Worm (Caenorhabditis elegans) whole organism, mixed stage, embryonic: ENCODE results near the gene F56F11.2.

Source experiments
- bed-3 ChIP-seq: fragments of 200-800 bp; sonication (Bioruptor generic); optimal IDR thresholded peaks from 3 replicates; lab custom pipeline; 2018; ENCODE audit warnings: mild to moderate bottlenecking, missing genetic modification characterization, moderate library complexity, missing compliant biosample characterization
- ceh-43 ChIP-seq: fragments of 200-800 bp; sonication (Bioruptor generic); optimal IDR thresholded peaks from 2 replicates; lab custom pipeline; 2018; ENCODE audit warnings: mild to moderate bottlenecking, missing genetic modification characterization, moderate library complexity, missing compliant biosample characterization
- ceh-83 ChIP-seq: fragments of 200-800 bp; sonication (Bioruptor generic); optimal IDR thresholded peaks from 2 replicates; lab custom pipeline; 2018; ENCODE audit warnings: mild to moderate bottlenecking, missing genetic modification characterization, missing compliant biosample characterization
- cnd-1 ChIP-seq: fragments of 200-800 bp; sonication (Bioruptor generic); optimal IDR thresholded peaks from 2 replicates; lab custom pipeline; 2018; ENCODE audit warnings: mild to moderate bottlenecking, missing genetic modification characterization, missing compliant biosample characterization
- lin-13 ChIP-seq: fragments of 150-350 bp; optimal IDR thresholded peaks from 2 replicates; lab custom pipeline; 2014; ENCODE audit warnings: missing biosample characterization, missing genetic modification characterization
- lin-32 ChIP-seq: fragments of 200-800 bp; sonication (Bioruptor generic); optimal IDR thresholded peaks from 2 replicates; lab custom pipeline; 2018; ENCODE audit warnings: mild to moderate bottlenecking, missing genetic modification characterization, missing compliant biosample characterization
- lsy-2 ChIP-seq: fragments of 150-350 bp; optimal IDR thresholded peaks from 2 replicates; lab custom pipeline; 2014; ENCODE audit warnings: missing biosample characterization, missing genetic modification characterization
- mep-1 ChIP-seq: fragments of 150-350 bp; optimal IDR thresholded peaks from 2 replicates; lab custom pipeline; 2017; ENCODE audit warnings: missing biosample characterization, missing genetic modification reagents, missing genetic modification characterization, inconsistent platforms
- mls-2 ChIP-seq: sonication (generic microtip); optimal IDR thresholded peaks from 2 replicates; lab custom pipeline; 2016; ENCODE audit warnings: mild to moderate bottlenecking, missing genetic modification characterization, moderate library complexity, missing compliant biosample characterization
- nhr-237 ChIP-seq: fragments of 150-350 bp; optimal IDR thresholded peaks from 2 replicates; lab custom pipeline; 2014; ENCODE audit warnings: missing biosample characterization, missing genetic modification characterization
- nhr-28 ChIP-seq: fragments of 150-350 bp; optimal IDR thresholded peaks from 2 replicates; lab custom pipeline; 2014; ENCODE audit warnings: missing biosample characterization, missing genetic modification characterization
- pha-4 ChIP-seq: fragments of 150-350 bp; optimal IDR thresholded peaks from 2 replicates; lab custom pipeline; 2018; ENCODE audit warnings: missing biosample characterization, missing genetic modification reagents, missing genetic modification characterization
- unc-120 ChIP-seq: sonication (generic microtip); optimal IDR thresholded peaks from 2 replicates; lab custom pipeline; 2017; ENCODE audit warnings: missing genetic modification characterization, missing compliant biosample characterization; ENCODE audit not compliant: poor library complexity, severe bottlenecking
- unc-62 ChIP-seq: fragments of 150-350 bp; optimal IDR thresholded peaks from 2 replicates; lab custom pipeline; 2014; ENCODE audit warnings: missing biosample characterization, missing genetic modification reagents, missing genetic modification characterization

- no peak for TF ChIP-seq pha-4
- TF ChIP-seq unc-62 (GFP tag; lab: Kevin White, UChicago), result peak; percentile 56
- no peak for TF ChIP-seq nhr-28 (tag; lab: Kevin White, UChicago)
- TF ChIP-seq unc-120 (tag; lab: Kevin White, UChicago), result no peak
- TF ChIP-seq ceh-83 (GFP tag; lab: Kevin White, UChicago), result no peak
- TF ChIP-seq lin-13 (tag; lab: Kevin White, UChicago), result no peak
- TF ChIP-seq cnd-1, result no peak
- no peak for TF ChIP-seq bed-3 (GFP tag; lab: Kevin White, UChicago)
- TF ChIP-seq mls-2 (tag; lab: Kevin White, UChicago), result no peak
- no peak for TF ChIP-seq ceh-43 (GFP tag; lab: Kevin White, UChicago)
- no peak for TF ChIP-seq lsy-2 (tag; lab: Kevin White, UChicago)
- TF ChIP-seq nhr-237 (tag; lab: Kevin White, UChicago), result no peak
- TF ChIP-seq mep-1, result no peak
- no peak for TF ChIP-seq lin-32
These were observed 26.8 kb downstream of the F56F11.2 start for ce11 chrIII:2908859-2909258.
